Worm (Caenorhabditis elegans) whole organism, midembryonic: ENCODE measurements around the gene K01G12.3.

ENCODE experiments used
- T22C8.4 ChIP-seq: fragments of 200-800 bp; sonication (Bioruptor generic); IDR thresholded peaks from 2 replicates; pipeline ENCODE4 v1.3.6; 2022; ENCODE audit warnings: missing genetic modification characterization, missing compliant biosample characterization
- cog-1 ChIP-seq: sonication (generic microtip); optimal IDR thresholded peaks from 2 replicates; lab custom pipeline; 2016; ENCODE audit warnings: missing genetic modification characterization, missing compliant biosample characterization
- flt-1 ChIP-seq: fragments of 200-800 bp; sonication (Bioruptor generic); IDR thresholded peaks from 2 replicates; pipeline ENCODE4 v1.3.6; 2022; ENCODE audit warnings: missing genetic modification characterization, missing compliant biosample characterization
- klf-2 ChIP-seq: fragments of 200-800 bp; sonication (Bioruptor generic); conservative IDR thresholded peaks from 2 replicates; pipeline ENCODE4 v1.3.6; 2022; ENCODE audit warnings: missing genetic modification reagents, missing genetic modification characterization, missing compliant biosample characterization
- med-1 ChIP-seq: sonication (generic microtip); optimal IDR thresholded peaks from 2 replicates; lab custom pipeline; 2017; ENCODE audit warnings: missing genetic modification characterization, mild to moderate bottlenecking, missing compliant biosample characterization, antibody characterized with exemption, missing genetic modification reagents; ENCODE audit not compliant: insufficient read depth
- ref-1 ChIP-seq: fragments of 200-800 bp; sonication (Bioruptor generic); conservative IDR thresholded peaks from 2 replicates; pipeline ENCODE4 v1.3.6; 2022; ENCODE audit warnings: missing genetic modification reagents, missing genetic modification characterization, missing compliant biosample characterization
- tab-1 ChIP-seq: fragments of 200-800 bp; sonication (Bioruptor generic); IDR thresholded peaks from 2 replicates; pipeline ENCODE4 v1.3.6; 2022; ENCODE audit warnings: missing genetic modification characterization, missing compliant biosample characterization
- ztf-23 ChIP-seq: fragments of 200-800 bp; sonication (Bioruptor generic); IDR thresholded peaks from 2 replicates; pipeline ENCODE4 v1.3.6; 2022; ENCODE audit warnings: missing genetic modification reagents, missing genetic modification characterization, missing compliant biosample characterization
- ztf-29 ChIP-seq: fragments of 200-800 bp; sonication (Bioruptor generic); IDR thresholded peaks from 2 replicates; pipeline ENCODE4 v1.3.6; 2022; ENCODE audit warnings: missing genetic modification reagents, missing genetic modification characterization, missing compliant biosample characterization

K01G12.3 gene

ce11 chrIV:14228069-14228468 is 34.8 kb downstream of the K01G12.3 start, which contains the start of gene F02H6.7:
TSS of gene F02H6.7 (minus strand) at chrIV:14228169.
- no peak for TF ChIP-seq tab-1
- no peak for TF ChIP-seq klf-2 (GFP tag; lab: Robert Waterston, UW)
- no peak for TF ChIP-seq med-1
- TF ChIP-seq ref-1 (GFP tag; lab: Robert Waterston, UW), result no peak
- TF ChIP-seq flt-1 (GFP tag; lab: Robert Waterston, UW), result no peak
- no peak for TF ChIP-seq T22C8.4 (GFP tag; lab: Robert Waterston, UW)
- no peak for TF ChIP-seq ztf-23 (GFP tag; lab: Robert Waterston, UW)
- TF ChIP-seq ztf-29, result no peak
- no peak for TF ChIP-seq cog-1

ce11 chrIV:14230799-14231198 is 37.5 kb downstream of the K01G12.3 start, which contains the start of gene F02H6.6:
TSS of gene F02H6.6 (minus strand) at chrIV:14230899.
- TF ChIP-seq cog-1 (no peak), flt-1 (GFP tag; lab: Robert Waterston, UW) (no peak), T22C8.4 (GFP tag; lab: Robert Waterston, UW) (no peak), klf-2 (GFP tag; lab: Robert Waterston, UW) (no peak), ref-1 (GFP tag; lab: Robert Waterston, UW) (no peak), ztf-23 (GFP tag; lab: Robert Waterston, UW) (no peak), ztf-29 (no peak), med-1 (no peak), tab-1 (no peak)

- no peak for TF ChIP-seq tab-1
- no peak for TF ChIP-seq ztf-29
- no peak for TF ChIP-seq klf-2 (GFP tag; lab: Robert Waterston, UW)
- no peak for TF ChIP-seq ref-1 (GFP tag; lab: Robert Waterston, UW)
- no peak for TF ChIP-seq flt-1 (GFP tag; lab: Robert Waterston, UW)
- TF ChIP-seq cog-1, result no peak
- no peak for TF ChIP-seq T22C8.4 (GFP tag; lab: Robert Waterston, UW)
- no peak for TF ChIP-seq ztf-23 (GFP tag; lab: Robert Waterston, UW)
- TF ChIP-seq med-1, result no peak
Observed at ce11 chrIV:14238976-14239375, 45.7 kb downstream of the K01G12.3 start, which contains the start of gene Y64G10A.1. TSS of gene Y64G10A.1 (minus strand) at chrIV:14239076.

ce11 chrIV:14241382-14242122 is 48.3 kb downstream of the K01G12.3 start, which contains the start of gene Y64G10A.10:
TSS of gene Y64G10A.10 (minus strand) at chrIV:14241432.
- TF ChIP-seq med-1 (no peak), ztf-23 (GFP tag; lab: Robert Waterston, UW) (no peak), klf-2 (GFP tag; lab: Robert Waterston, UW) (no peak), tab-1 (no peak), cog-1 (no peak), ref-1 (GFP tag; lab: Robert Waterston, UW) (no peak), flt-1 (GFP tag; lab: Robert Waterston, UW) (no peak), T22C8.4 (GFP tag; lab: Robert Waterston, UW) (no peak)

ce11 chrIV:14244357-14244756 is 51.1 kb downstream of the K01G12.3 start, which contains the start of gene Y64G10A.2:
TSS of gene Y64G10A.2 (minus strand) at chrIV:14244457.
- TF ChIP-seq T22C8.4 (GFP tag; lab: Robert Waterston, UW) (no peak), flt-1 (GFP tag; lab: Robert Waterston, UW) (no peak), med-1 (no peak), tab-1 (no peak), ztf-29 (no peak), ztf-23 (GFP tag; lab: Robert Waterston, UW) (no peak), ref-1 (GFP tag; lab: Robert Waterston, UW) (no peak), cog-1 (no peak), klf-2 (GFP tag; lab: Robert Waterston, UW) (no peak)
